Fruit fly (Drosophila melanogaster) whole organism: ENCODE measurements around the gene Mettl5.

ENCODE experiments used
- CG8478 ChIP-seq: fragments of >200 bp; optimal IDR thresholded peaks from 2 replicates; lab custom pipeline; 2018; ENCODE audit warnings: inconsistent platforms
- pan ChIP-seq: fragments of >200 bp; optimal IDR thresholded peaks from 2 replicates; lab custom pipeline; 2017
- psq ChIP-seq: fragments of >200 bp; optimal IDR thresholded peaks from 2 replicates; lab custom pipeline; 2017

dm6 chr3L:19260278-19260803 lies 3.2 kb upstream of the Mettl5 start, which contains the start of gene nes:
- TF ChIP-seq pan (lab: Kevin White, UChicago) (no peak), psq (no peak), CG8478 (no peak)
